Fruit fly (Drosophila melanogaster) Kc167 (cell line): Measurements from ENCODE around the gene CG5181.

ENCODE experiments used
- h ChIP-seq: fragments of >200 bp; optimal IDR thresholded peaks from 3 replicates; lab custom pipeline; 2018; ENCODE audit warnings: missing external identifiers
- insv ChIP-seq: fragments of >200 bp; optimal IDR thresholded peaks from 3 replicates; lab custom pipeline; 2018; ENCODE audit warnings: missing external identifiers
- psq ChIP-seq: fragments of >200 bp; optimal IDR thresholded peaks from 2 replicates; lab custom pipeline; 2017; ENCODE audit warnings: missing external identifiers

DNA sequence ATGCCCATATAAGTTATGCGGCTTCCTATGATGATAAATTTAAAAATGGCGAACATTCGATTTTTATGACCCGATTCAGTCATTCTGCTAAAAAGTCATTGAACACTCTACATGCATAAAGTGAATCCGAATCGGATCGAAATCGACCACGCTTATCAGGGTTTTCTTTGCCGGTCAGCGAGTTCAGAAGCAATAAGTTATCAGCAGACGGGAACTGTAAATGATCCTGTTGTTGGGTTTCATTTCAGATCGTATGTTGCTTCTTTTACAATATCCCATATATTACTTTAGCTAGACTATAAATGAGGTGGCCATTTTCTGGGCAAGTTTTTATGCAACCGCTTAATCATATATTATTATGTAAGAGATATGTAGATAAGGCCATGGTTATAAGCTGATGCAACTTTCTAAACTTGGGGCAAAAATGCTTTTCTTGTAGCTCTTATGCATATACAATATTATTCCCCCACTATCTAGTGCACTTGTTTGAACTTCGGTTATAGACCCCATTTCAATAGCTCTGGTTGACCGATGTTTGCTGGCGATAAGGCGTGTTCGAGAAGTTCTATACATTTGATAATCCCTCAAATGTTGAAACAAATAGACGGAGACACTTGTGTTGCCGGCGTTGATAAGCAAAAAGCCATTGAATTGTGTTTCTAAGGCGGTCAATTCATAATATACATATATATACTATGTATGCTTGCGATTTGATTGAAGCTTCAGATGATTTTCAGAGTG is 22.4 kb upstream of the CG5181 start:
- no peak for TF ChIP-seq psq (lab: Kevin White, UChicago)
- TF ChIP-seq h (lab: Kevin White, UChicago) = no peak
- no peak for TF ChIP-seq insv
